Fruit fly (Drosophila melanogaster) whole organism, embryonic: ENCODE measurements around the gene Kdm5.
A peak's percentile ranks its signal among the peaks of the same experiment; 100 is the strongest.

Experiments used
- CG10147 ChIP-seq: fragments of 200-800 bp; sonication (Bioruptor generic); optimal IDR thresholded peaks from 2 replicates; lab custom pipeline; 2019; ENCODE audit warnings: missing biosample characterization, mild to moderate bottlenecking, missing genetic modification characterization, moderate library complexity
- CG11696 ChIP-seq: fragments of 200-800 bp; sonication (Bioruptor generic); IDR thresholded peaks from 2 replicates; pipeline ENCODE4 v1.3.6; 2022; ENCODE audit warnings: missing biosample characterization, missing genetic modification characterization
- CG12104 ChIP-seq: fragments of 200-800 bp; sonication (Bioruptor generic); optimal IDR thresholded peaks from 3 replicates; lab custom pipeline; 2016; ENCODE audit warnings: missing biosample characterization, missing genetic modification characterization
- CG12659 ChIP-seq: fragments of 200-800 bp; sonication (Bioruptor generic); optimal IDR thresholded peaks from 3 replicates; lab custom pipeline; 2017; ENCODE audit warnings: mild to moderate bottlenecking, missing biosample characterization, missing genetic modification reagents, missing genetic modification characterization
- CG12769 ChIP-seq: fragments of 200-800 bp; sonication (Bioruptor generic); optimal IDR thresholded peaks from 2 replicates; lab custom pipeline; 2019; ENCODE audit warnings: missing biosample characterization, mild to moderate bottlenecking, missing genetic modification characterization, moderate library complexity
- CG13624 ChIP-seq: fragments of 200-800 bp; sonication (Bioruptor generic); optimal IDR thresholded peaks from 2 replicates; lab custom pipeline; 2016; ENCODE audit warnings: missing biosample characterization, missing genetic modification characterization
- CG15269 ChIP-seq: fragments of 200-800 bp; sonication (Bioruptor generic); optimal IDR thresholded peaks from 2 replicates; lab custom pipeline; 2018; ENCODE audit warnings: missing biosample characterization, mild to moderate bottlenecking, missing genetic modification characterization, moderate library complexity
- CG15514 ChIP-seq: fragments of 200-800 bp; sonication (Bioruptor generic); optimal IDR thresholded peaks from 3 replicates; lab custom pipeline; 2017; ENCODE audit warnings: missing biosample characterization, missing genetic modification characterization, mild to moderate bottlenecking, moderate library complexity, missing genetic modification reagents
- CG15601 ChIP-seq: fragments of 200-800 bp; sonication (Bioruptor generic); optimal IDR thresholded peaks from 3 replicates; lab custom pipeline; 2019; ENCODE audit warnings: missing biosample characterization, mild to moderate bottlenecking, missing genetic modification characterization, moderate library complexity
- CG18262 ChIP-seq: fragments of 200-800 bp; optimal IDR thresholded peaks from 3 replicates; lab custom pipeline; 2019; ENCODE audit warnings: missing biosample characterization, mild to moderate bottlenecking, missing genetic modification characterization, moderate library complexity
- CG2116 ChIP-seq: fragments of 200-800 bp; sonication (Bioruptor generic); optimal IDR thresholded peaks from 3 replicates; lab custom pipeline; 2018; ENCODE audit warnings: missing biosample characterization, mild to moderate bottlenecking, missing genetic modification characterization
- CG2712 ChIP-seq: fragments of 200-800 bp; optimal IDR thresholded peaks from 3 replicates; lab custom pipeline; 2019; ENCODE audit warnings: missing biosample characterization, mild to moderate bottlenecking, missing genetic modification characterization, moderate library complexity
- CG30403 ChIP-seq: fragments of 200-800 bp; sonication (Bioruptor generic); optimal IDR thresholded peaks from 3 replicates; lab custom pipeline; 2016; ENCODE audit warnings: missing biosample characterization, missing genetic modification characterization
- CG33213 ChIP-seq: fragments of 200-800 bp; sonication (Bioruptor generic); optimal IDR thresholded peaks from 3 replicates; lab custom pipeline; 2016; ENCODE audit warnings: missing biosample characterization, missing genetic modification characterization
- CG4854 ChIP-seq: fragments of 200-800 bp; sonication (Bioruptor generic); optimal IDR thresholded peaks from 2 replicates; lab custom pipeline; 2016; ENCODE audit warnings: missing biosample characterization, missing genetic modification characterization, inconsistent platforms
- CG7987 ChIP-seq: fragments of 200-800 bp; sonication (Bioruptor generic); optimal IDR thresholded peaks from 2 replicates; lab custom pipeline; 2018; ENCODE audit warnings: missing biosample characterization, mild to moderate bottlenecking, missing genetic modification characterization, moderate library complexity
- CG8290 ChIP-seq, 3 experiments: fragments of 200-800 bp; sonication (Bioruptor generic); optimal IDR thresholded peaks; 2 replicates each; lab custom pipeline; 2016 to 2019; ENCODE audit warnings: missing biosample characterization in 3 of 3, missing genetic modification characterization in 3 of 3, mild to moderate bottlenecking in 2 of 3, moderate library complexity in 1 of 3
- CG8924 ChIP-seq: fragments of 200-800 bp; optimal IDR thresholded peaks from 3 replicates; lab custom pipeline; 2019; ENCODE audit warnings: missing biosample characterization, mild to moderate bottlenecking, missing genetic modification characterization, moderate library complexity
- CG9609 ChIP-seq: fragments of 200-800 bp; sonication (Bioruptor generic); optimal IDR thresholded peaks from 3 replicates; lab custom pipeline; 2016; ENCODE audit warnings: missing biosample characterization, missing genetic modification characterization
- CG9727 ChIP-seq: fragments of 200-800 bp; sonication (Bioruptor generic); optimal IDR thresholded peaks from 3 replicates; lab custom pipeline; 2017; ENCODE audit warnings: missing biosample characterization, mild to moderate bottlenecking, missing genetic modification characterization
- Dll ChIP-seq: fragments of 200-800 bp; sonication (Bioruptor generic); IDR thresholded peaks from 4 replicates; pipeline ENCODE4 v1.3.6; 2022; ENCODE audit warnings: missing biosample characterization, missing genetic modification characterization; ENCODE audit not compliant: partially characterized antibody
- ERR ChIP-seq: fragments of 200-800 bp; sonication (Bioruptor generic); optimal IDR thresholded peaks from 2 replicates; lab custom pipeline; 2016; ENCODE audit warnings: missing biosample characterization, missing genetic modification characterization
- Ets97D ChIP-seq: fragments of 200-800 bp; sonication (Bioruptor generic); optimal IDR thresholded peaks from 3 replicates; lab custom pipeline; 2016; ENCODE audit warnings: missing biosample characterization, missing genetic modification characterization
- HmgD ChIP-seq: fragments of 200-800 bp; sonication (Bioruptor generic); optimal IDR thresholded peaks from 3 replicates; lab custom pipeline; 2016; ENCODE audit warnings: missing biosample characterization, missing genetic modification characterization
- HmgZ ChIP-seq: fragments of 200-800 bp; sonication (Bioruptor generic); optimal IDR thresholded peaks from 2 replicates; lab custom pipeline; 2018; ENCODE audit warnings: missing biosample characterization, mild to moderate bottlenecking, missing genetic modification characterization
- MBD-R2 ChIP-seq: fragments of 200-800 bp; sonication (Bioruptor generic); IDR thresholded peaks from 2 replicates; pipeline ENCODE4 v1.3.6; 2022; ENCODE audit warnings: missing biosample characterization, missing genetic modification characterization
- Med ChIP-seq: fragments of 200-800 bp; sonication (Bioruptor generic); peaks from one replicate; lab custom pipeline; 2016; ENCODE audit warnings: missing biosample characterization, missing genetic modification characterization, mild to moderate bottlenecking, inconsistent platforms, moderate library complexity
- Meics ChIP-seq: fragments of 200-800 bp; sonication (Bioruptor generic); optimal IDR thresholded peaks from 2 replicates; lab custom pipeline; 2017; ENCODE audit warnings: missing biosample characterization, mild to moderate bottlenecking, missing genetic modification characterization
- Myb ChIP-seq: fragments of 200-800 bp; sonication (Bioruptor generic); optimal IDR thresholded peaks from 2 replicates; lab custom pipeline; 2016; ENCODE audit warnings: missing biosample characterization, missing genetic modification characterization
- Sin3A ChIP-seq: fragments of >200 bp; optimal IDR thresholded peaks from 2 replicates; lab custom pipeline; 2018
- Ssrp ChIP-seq: fragments of 200-800 bp; sonication (Bioruptor generic); optimal IDR thresholded peaks from 2 replicates; lab custom pipeline; 2018; ENCODE audit warnings: missing biosample characterization, mild to moderate bottlenecking, missing genetic modification characterization, moderate library complexity
- Taf1 ChIP-seq: fragments of 200-800 bp; sonication (Bioruptor generic); IDR thresholded peaks from 2 replicates; pipeline ENCODE4 v1.3.6; 2022; ENCODE audit warnings: missing biosample characterization, missing genetic modification characterization
- YL-1 ChIP-seq: fragments of 200-800 bp; sonication (Bioruptor generic); optimal IDR thresholded peaks from 3 replicates; lab custom pipeline; 2017; ENCODE audit warnings: missing biosample characterization, mild to moderate bottlenecking, missing genetic modification characterization
- abd-A ChIP-seq: fragments of 200-800 bp; sonication (Bioruptor generic); optimal IDR thresholded peaks from 3 replicates; lab custom pipeline; 2019; ENCODE audit warnings: missing biosample characterization, mild to moderate bottlenecking, missing genetic modification characterization, moderate library complexity
- al ChIP-seq: fragments of 200-800 bp; sonication (Bioruptor generic); IDR thresholded peaks from 2 replicates; pipeline ENCODE4 v1.3.6; 2022; ENCODE audit warnings: missing biosample characterization, missing genetic modification characterization
- cwo ChIP-seq: fragments of 200-800 bp; sonication (Bioruptor generic); optimal IDR thresholded peaks from 3 replicates; lab custom pipeline; 2017; ENCODE audit warnings: missing biosample characterization, missing genetic modification characterization, mild to moderate bottlenecking, moderate library complexity, missing genetic modification reagents
- emc ChIP-seq: fragments of 200-800 bp; sonication (Bioruptor generic); optimal IDR thresholded peaks from 2 replicates; lab custom pipeline; 2016; ENCODE audit warnings: missing biosample characterization, missing genetic modification characterization
- en ChIP-seq: fragments of 200-800 bp; sonication (Bioruptor generic); optimal IDR thresholded peaks from 2 replicates; lab custom pipeline; 2016; ENCODE audit warnings: missing biosample characterization, missing genetic modification characterization
- fd64A ChIP-seq: fragments of 200-800 bp; sonication (Bioruptor generic); optimal IDR thresholded peaks from 3 replicates; lab custom pipeline; 2018; ENCODE audit warnings: missing biosample characterization, mild to moderate bottlenecking, missing genetic modification characterization
- gcm ChIP-seq: fragments of 200-800 bp; sonication (Bioruptor generic); optimal IDR thresholded peaks from 2 replicates; lab custom pipeline; 2019; ENCODE audit warnings: missing biosample characterization, mild to moderate bottlenecking, missing genetic modification characterization, moderate library complexity
- inv ChIP-seq: fragments of 200-800 bp; sonication (Bioruptor generic); IDR thresholded peaks from 2 replicates; pipeline ENCODE4 v1.3.6; 2022; ENCODE audit warnings: missing biosample characterization, missing genetic modification characterization; ENCODE audit not compliant: partially characterized antibody
- mirr ChIP-seq: fragments of 200-800 bp; sonication (Bioruptor generic); optimal IDR thresholded peaks from 3 replicates; lab custom pipeline; 2018; ENCODE audit warnings: missing biosample characterization, mild to moderate bottlenecking, missing genetic modification characterization
- repo ChIP-seq: fragments of 200-800 bp; sonication (Bioruptor generic); optimal IDR thresholded peaks from 2 replicates; lab custom pipeline; 2016; ENCODE audit warnings: missing biosample characterization, missing genetic modification characterization
- rib ChIP-seq: fragments of 200-800 bp; sonication (Bioruptor generic); IDR thresholded peaks from 2 replicates; pipeline ENCODE4 v1.3.6; 2022; ENCODE audit warnings: missing biosample characterization, missing genetic modification characterization
- row ChIP-seq: fragments of 200-800 bp; sonication (Bioruptor generic); IDR thresholded peaks from 3 replicates; pipeline ENCODE4 v1.3.6; 2022; ENCODE audit warnings: missing biosample characterization, missing genetic modification characterization
- schlank ChIP-seq: fragments of 200-800 bp; sonication (Bioruptor generic); optimal IDR thresholded peaks from 2 replicates; lab custom pipeline; 2018; ENCODE audit warnings: missing biosample characterization, mild to moderate bottlenecking, missing genetic modification characterization
- scrt ChIP-seq: fragments of 200-800 bp; sonication (Bioruptor generic); optimal IDR thresholded peaks from 2 replicates; lab custom pipeline; 2018; ENCODE audit warnings: missing biosample characterization, mild to moderate bottlenecking, missing genetic modification characterization, moderate library complexity
- vfl ChIP-seq: fragments of 200-800 bp; sonication (Bioruptor generic); optimal IDR thresholded peaks from 2 replicates; lab custom pipeline; 2016; ENCODE audit warnings: missing biosample characterization, missing genetic modification characterization

Kdm5 gene

dm6 chr2L:5981433-5982333, 17.6 kb downstream of the Kdm5 start, which contains the start of gene eIF4A (continued):
- TF ChIP-seq CG12659 (GFP tag; lab: Kevin White, UChicago) (peak; percentile 54), HmgD (GFP tag; lab: Kevin White, UChicago) (peak; percentile 36), Myb (GFP tag; lab: Kevin White, UChicago) (peak; percentile 19), Dll (GFP tag; lab: Robert Waterston, UW) (no peak), repo (GFP tag; lab: Kevin White, UChicago) (peak; percentile 5), scrt (GFP tag; lab: Kevin White, UChicago) (no peak), CG11696 (GFP tag; lab: Robert Waterston, UW) (no peak), CG30403 (peak; percentile 1), CG4854 (GFP tag; lab: Kevin White, UChicago) (no peak), CG18262 (tag; lab: Kevin White, UChicago) (no peak), ERR (GFP tag; lab: Kevin White, UChicago) (no peak), Sin3A (peak; percentile 96), CG15601 (tag; lab: Kevin White, UChicago) (peak; percentile 9), gcm (GFP tag; lab: Kevin White, UChicago) (peak; percentile 75), CG8290 (GFP tag; optimal IDR thresholded peaks at IDR 0.05; lab: Kevin White, UChicago) (no peak), CG8290 (tag; optimal IDR thresholded peaks at IDR 0.05; lab: Kevin White, UChicago) (peak in 1 of 2 experiments; percentile 37), CG9609 (GFP tag; lab: Kevin White, UChicago) (peak; percentile 18), CG7987 (peak; percentile 41), vfl (no peak), Meics (GFP tag; lab: Kevin White, UChicago) (peak; percentile 15), CG15514 (GFP tag; lab: Kevin White, UChicago) (peak; percentile 41), en (GFP tag; lab: Kevin White, UChicago) (no peak), CG10147 (GFP tag; lab: Kevin White, UChicago) (peak; percentile 15), Ssrp (tag; lab: Kevin White, UChicago) (peak; percentile 12), al (GFP tag; lab: Robert Waterston, UW) (no peak), inv (GFP tag; lab: Robert Waterston, UW) (no peak), HmgZ (peak; percentile 15), CG9727 (GFP tag; lab: Kevin White, UChicago) (no peak), CG12769 (tag; lab: Kevin White, UChicago) (no peak), CG2116 (GFP tag; lab: Kevin White, UChicago) (peak; percentile 51), abd-A (peak; percentile 0), rib (GFP tag; lab: Robert Waterston, UW) (no peak), Med (peak; percentile 91), cwo (GFP tag; lab: Kevin White, UChicago) (peak; percentile 89), CG13624 (peak; percentile 20), Taf1 (GFP tag; lab: Robert Waterston, UW) (no peak), mirr (GFP tag; lab: Kevin White, UChicago) (peak; percentile 40), row (no peak), fd64A (GFP tag; lab: Kevin White, UChicago) (peak; percentile 25), CG8924 (tag; lab: Kevin White, UChicago) (peak; percentile 27), schlank (tag; lab: Kevin White, UChicago) (peak; percentile 19), YL-1 (GFP tag; lab: Kevin White, UChicago) (peak; percentile 24), Ets97D (peak; percentile 96), MBD-R2 (GFP tag; lab: Robert Waterston, UW) (no peak), CG33213 (GFP tag; lab: Kevin White, UChicago) (peak; percentile 53), CG12104 (GFP tag; lab: Kevin White, UChicago) (peak; percentile 36), emc (no peak), CG2712 (tag; lab: Kevin White, UChicago) (peak; percentile 55), CG15269 (tag; lab: Kevin White, UChicago) (no peak)
